Fruit fly (Drosophila melanogaster) whole organism, embryonic: ENCODE data around the gene orb.
A peak's percentile ranks its signal among the peaks of the same experiment; 100 is the strongest.

Experiments used
- Antp ChIP-seq: fragments of 200-800 bp; sonication (Bioruptor generic); optimal IDR thresholded peaks from 3 replicates; lab custom pipeline; 2016; ENCODE audit warnings: missing biosample characterization, missing genetic modification characterization
- Asciz ChIP-seq: fragments of 200-800 bp; sonication (Bioruptor generic); optimal IDR thresholded peaks from 2 replicates; lab custom pipeline; 2017; ENCODE audit warnings: missing biosample characterization, mild to moderate bottlenecking, missing genetic modification characterization, missing genetic modification reagents
- Atf3 ChIP-seq: fragments of 200-800 bp; sonication (Bioruptor generic); optimal IDR thresholded peaks from 3 replicates; lab custom pipeline; 2016; ENCODE audit warnings: missing biosample characterization, missing genetic modification characterization
- C15 ChIP-seq: fragments of 200-800 bp; sonication (Bioruptor generic); IDR thresholded peaks from 3 replicates; pipeline ENCODE4 v1.3.6; 2022; ENCODE audit warnings: missing biosample characterization, missing genetic modification characterization
- CG10147 ChIP-seq: fragments of 200-800 bp; sonication (Bioruptor generic); optimal IDR thresholded peaks from 2 replicates; lab custom pipeline; 2019; ENCODE audit warnings: missing biosample characterization, mild to moderate bottlenecking, missing genetic modification characterization, moderate library complexity
- CG10431 ChIP-seq: fragments of 200-800 bp; sonication (Bioruptor generic); optimal IDR thresholded peaks from 3 replicates; lab custom pipeline; 2018; ENCODE audit warnings: missing biosample characterization, mild to moderate bottlenecking, missing genetic modification characterization
- CG10565 ChIP-seq: fragments of 200-800 bp; sonication (Bioruptor generic); optimal IDR thresholded peaks from 3 replicates; lab custom pipeline; 2016; ENCODE audit warnings: missing biosample characterization, mild to moderate bottlenecking, missing genetic modification characterization
- CG13287 ChIP-seq: fragments of 200-800 bp; sonication (Bioruptor generic); IDR thresholded peaks from 2 replicates; pipeline ENCODE4 v1.3.6; 2022; ENCODE audit warnings: missing biosample characterization, missing genetic modification characterization; ENCODE audit not compliant: partially characterized antibody
- CG13624 ChIP-seq: fragments of 200-800 bp; sonication (Bioruptor generic); optimal IDR thresholded peaks from 2 replicates; lab custom pipeline; 2016; ENCODE audit warnings: missing biosample characterization, missing genetic modification characterization
- CG14441 ChIP-seq: fragments of 200-800 bp; sonication (Bioruptor generic); IDR thresholded peaks from 2 replicates; pipeline ENCODE4 v1.3.6; 2022; ENCODE audit warnings: missing biosample characterization, missing genetic modification characterization
- CG15269 ChIP-seq: fragments of 200-800 bp; sonication (Bioruptor generic); optimal IDR thresholded peaks from 2 replicates; lab custom pipeline; 2018; ENCODE audit warnings: missing biosample characterization, mild to moderate bottlenecking, missing genetic modification characterization, moderate library complexity
- CG1603 ChIP-seq: fragments of 200-800 bp; sonication (Bioruptor generic); optimal IDR thresholded peaks from 2 replicates; lab custom pipeline; 2019; ENCODE audit warnings: missing biosample characterization, mild to moderate bottlenecking, missing genetic modification characterization, moderate library complexity
- CG17186 ChIP-seq: fragments of 200-800 bp; sonication (Bioruptor generic); optimal IDR thresholded peaks from 3 replicates; lab custom pipeline; 2017; ENCODE audit warnings: missing biosample characterization, missing genetic modification reagents, missing genetic modification characterization
- CG18599 ChIP-seq: fragments of 200-800 bp; sonication (Bioruptor generic); optimal IDR thresholded peaks from 3 replicates; lab custom pipeline; 2017; ENCODE audit warnings: missing biosample characterization, missing genetic modification characterization, mild to moderate bottlenecking, moderate library complexity, missing genetic modification reagents
- CG18619 ChIP-seq: fragments of 200-800 bp; sonication (Bioruptor generic); optimal IDR thresholded peaks from 3 replicates; lab custom pipeline; 2017; ENCODE audit warnings: missing biosample characterization, mild to moderate bottlenecking, missing genetic modification characterization
- CG2678 ChIP-seq: fragments of 200-800 bp; sonication (Bioruptor generic); optimal IDR thresholded peaks from 3 replicates; lab custom pipeline; 2019; ENCODE audit warnings: missing biosample characterization, mild to moderate bottlenecking, missing genetic modification characterization, moderate library complexity
- CG4424 ChIP-seq: fragments of 200-800 bp; sonication (Bioruptor generic); optimal IDR thresholded peaks from 3 replicates; lab custom pipeline; 2016; ENCODE audit warnings: missing biosample characterization, missing genetic modification characterization
- CG4820 ChIP-seq: fragments of 200-800 bp; sonication (Bioruptor generic); optimal IDR thresholded peaks from 3 replicates; lab custom pipeline; 2016; ENCODE audit warnings: missing biosample characterization, missing genetic modification characterization
- CG8089 ChIP-seq: fragments of 200-800 bp; sonication (Bioruptor generic); optimal IDR thresholded peaks from 3 replicates; lab custom pipeline; 2016; ENCODE audit warnings: missing biosample characterization, missing genetic modification characterization
- CG9215 ChIP-seq: fragments of 200-800 bp; sonication (Bioruptor generic); IDR thresholded peaks from 2 replicates; pipeline ENCODE4 v1.3.6; 2022; ENCODE audit warnings: missing biosample characterization, missing genetic modification characterization
- CG9876 ChIP-seq: fragments of 200-800 bp; sonication (Bioruptor generic); optimal IDR thresholded peaks from 2 replicates; lab custom pipeline; 2016; ENCODE audit warnings: missing biosample characterization, missing genetic modification characterization
- Dp ChIP-seq: fragments of 200-800 bp; sonication (Bioruptor generic); optimal IDR thresholded peaks from 2 replicates; lab custom pipeline; 2018; ENCODE audit warnings: missing biosample characterization, mild to moderate bottlenecking, missing genetic modification characterization, moderate library complexity
- Drgx ChIP-seq: fragments of 200-800 bp; sonication (Bioruptor generic); IDR thresholded peaks from 2 replicates; pipeline ENCODE4 v1.3.6; 2022; ENCODE audit warnings: missing biosample characterization, missing genetic modification characterization
- Hr51 ChIP-seq, 2 experiments: fragments of 200-800 bp; sonication (Bioruptor generic); optimal IDR thresholded peaks; 2 replicates in 1 of 2; 3 replicates in 1 of 2; lab custom pipeline; 2016 to 2018; ENCODE audit warnings: missing biosample characterization in 2 of 2, missing genetic modification characterization in 2 of 2, mild to moderate bottlenecking in 1 of 2, moderate library complexity in 1 of 2
- NFAT ChIP-seq: fragments of 200-800 bp; sonication (Bioruptor generic); IDR thresholded peaks from 2 replicates; pipeline ENCODE4 v1.3.6; 2022; ENCODE audit warnings: missing biosample characterization, missing genetic modification characterization
- Ptx1 ChIP-seq: fragments of 200-800 bp; sonication (Bioruptor generic); IDR thresholded peaks from 2 replicates; pipeline ENCODE4 v1.3.6; 2022; ENCODE audit warnings: missing biosample characterization, missing genetic modification characterization
- Side ChIP-seq: fragments of 200-800 bp; sonication (Bioruptor generic); optimal IDR thresholded peaks from 2 replicates; lab custom pipeline; 2016; ENCODE audit warnings: missing biosample characterization, missing genetic modification characterization
- caup ChIP-seq: fragments of 200-800 bp; sonication (Bioruptor generic); optimal IDR thresholded peaks from 3 replicates; lab custom pipeline; 2017; ENCODE audit warnings: missing biosample characterization, mild to moderate bottlenecking, missing genetic modification characterization, moderate library complexity; ENCODE audit not compliant: severe bottlenecking
- chif ChIP-seq, 2 experiments: fragments of 200-800 bp; sonication (Bioruptor generic); optimal IDR thresholded peaks; 3 replicates each; lab custom pipeline; 2016; ENCODE audit warnings: missing biosample characterization in 2 of 2, missing genetic modification characterization in 2 of 2
- da ChIP-seq: fragments of 200-800 bp; sonication (Bioruptor generic); optimal IDR thresholded peaks from 2 replicates; lab custom pipeline; 2016; ENCODE audit warnings: missing biosample characterization, missing genetic modification characterization
- dati ChIP-seq: fragments of 200-800 bp; sonication (Bioruptor generic); IDR thresholded peaks from 2 replicates; pipeline ENCODE4 v1.3.6; 2022; ENCODE audit warnings: missing biosample characterization, missing genetic modification characterization
- dimm ChIP-seq: fragments of 200-800 bp; sonication (Bioruptor generic); IDR thresholded peaks from 2 replicates; pipeline ENCODE4 v1.3.6; 2022; ENCODE audit warnings: missing biosample characterization, missing genetic modification characterization
- dm ChIP-seq: fragments of 200-800 bp; sonication (Bioruptor generic); optimal IDR thresholded peaks from 3 replicates; lab custom pipeline; 2016; ENCODE audit warnings: missing biosample characterization, missing genetic modification characterization
- dmrt99B ChIP-seq: fragments of 200-800 bp; sonication (Bioruptor generic); optimal IDR thresholded peaks from 2 replicates; lab custom pipeline; 2018; ENCODE audit warnings: missing biosample characterization, mild to moderate bottlenecking, missing genetic modification characterization, moderate library complexity
- dpn ChIP-seq, 2 experiments: fragments of 200-800 bp; sonication (Bioruptor generic); optimal IDR thresholded peaks; 3 replicates each; lab custom pipeline; 2016; ENCODE audit warnings: missing biosample characterization in 2 of 2, missing genetic modification characterization in 2 of 2
- ems ChIP-seq: fragments of 200-800 bp; sonication (Bioruptor generic); optimal IDR thresholded peaks from 3 replicates; lab custom pipeline; 2016; ENCODE audit warnings: missing biosample characterization, missing genetic modification characterization
- fd96Cb ChIP-seq: fragments of 200-800 bp; sonication (Bioruptor generic); optimal IDR thresholded peaks from 2 replicates; lab custom pipeline; 2018; ENCODE audit warnings: missing biosample characterization, mild to moderate bottlenecking, missing genetic modification characterization, moderate library complexity
- fru ChIP-seq: fragments of >200 bp; optimal IDR thresholded peaks from 2 replicates; lab custom pipeline; 2017
- gro ChIP-seq: fragments of 200-800 bp; sonication (Bioruptor generic); optimal IDR thresholded peaks from 2 replicates; lab custom pipeline; 2016; ENCODE audit warnings: missing biosample characterization, missing genetic modification characterization
- hb ChIP-seq: fragments of 200-800 bp; sonication (Bioruptor generic); IDR thresholded peaks from 3 replicates; pipeline ENCODE4 v1.3.6; 2022; ENCODE audit warnings: missing biosample characterization, missing genetic modification characterization; ENCODE audit not compliant: partially characterized antibody
- lilli ChIP-seq: fragments of 200-800 bp; sonication (Bioruptor generic); optimal IDR thresholded peaks from 3 replicates; lab custom pipeline; 2016; ENCODE audit warnings: missing biosample characterization, missing genetic modification characterization
- lmd ChIP-seq: fragments of 200-800 bp; sonication (Bioruptor generic); IDR thresholded peaks from 2 replicates; pipeline ENCODE4 v1.3.6; 2022; ENCODE audit warnings: missing biosample characterization, missing genetic modification characterization
- lola ChIP-seq, 3 experiments: fragments of >200 bp in 2 of 3; fragments of 200-800 bp in 1 of 3; sonication (Bioruptor generic) in 1 of 3; optimal IDR thresholded peaks; 2 replicates each; lab custom pipeline; 2017 to 2019; ENCODE audit warnings: missing biosample characterization in 3 of 3, missing genetic modification characterization in 3 of 3, mild to moderate bottlenecking in 1 of 3, moderate library complexity in 1 of 3
- luna ChIP-seq: fragments of 200-800 bp; sonication (Bioruptor generic); optimal IDR thresholded peaks from 2 replicates; lab custom pipeline; 2016; ENCODE audit warnings: missing biosample characterization, missing genetic modification characterization
- mam ChIP-seq: fragments of 200-800 bp; sonication (Bioruptor generic); optimal IDR thresholded peaks from 3 replicates; lab custom pipeline; 2016; ENCODE audit warnings: missing biosample characterization, missing genetic modification characterization
- pfk ChIP-seq: fragments of 200-800 bp; sonication (Bioruptor generic); optimal IDR thresholded peaks from 2 replicates; lab custom pipeline; 2018; ENCODE audit warnings: missing biosample characterization, mild to moderate bottlenecking, missing genetic modification characterization, moderate library complexity
- schlank ChIP-seq: fragments of 200-800 bp; sonication (Bioruptor generic); optimal IDR thresholded peaks from 2 replicates; lab custom pipeline; 2018; ENCODE audit warnings: missing biosample characterization, mild to moderate bottlenecking, missing genetic modification characterization
- sisA ChIP-seq: fragments of 200-800 bp; sonication (Bioruptor generic); IDR thresholded peaks from 2 replicates; pipeline ENCODE4 v1.3.6; 2022; ENCODE audit warnings: missing biosample characterization, missing genetic modification characterization
- toy ChIP-seq: fragments of 200-800 bp; sonication (Bioruptor generic); IDR thresholded peaks from 2 replicates; pipeline ENCODE4 v1.3.6; 2022; ENCODE audit warnings: missing biosample characterization, missing genetic modification characterization
- ttk ChIP-seq: fragments of 200-800 bp; sonication (Bioruptor generic); IDR thresholded peaks from 2 replicates; pipeline ENCODE4 v2.1.2; 2022; ENCODE audit warnings: missing biosample characterization, missing genetic modification characterization
- vvl ChIP-seq: fragments of 200-800 bp; sonication (Bioruptor generic); IDR thresholded peaks from 2 replicates; pipeline ENCODE4 v1.3.6; 2022; ENCODE audit warnings: missing biosample characterization, missing genetic modification characterization

The orb gene

DNA sequence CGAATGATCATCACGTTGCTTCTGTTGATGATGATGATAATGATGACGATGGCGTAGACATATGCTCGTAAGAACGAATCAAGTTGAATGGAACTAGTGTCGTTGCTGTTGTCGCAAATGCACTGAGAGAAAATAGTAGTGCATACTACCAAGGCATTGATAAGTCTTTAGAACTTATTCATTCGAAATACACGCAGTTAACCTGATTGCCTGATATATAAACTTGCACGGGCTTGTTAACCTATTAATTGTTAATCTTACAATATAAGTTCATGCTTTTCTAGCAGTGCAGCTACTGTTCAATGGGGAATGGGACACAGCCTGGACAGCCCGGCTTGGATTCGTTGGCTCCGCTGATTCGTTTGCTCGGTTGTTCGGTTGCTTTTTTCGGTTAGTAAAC, 45.6 kb upstream of the orb start (continued):
- TF ChIP-seq CG15269 (tag; lab: Kevin White, UChicago) (peak; percentile 82), CG18619 (peak; percentile 69), da (peak; percentile 18), CG14441 (GFP tag; lab: Robert Waterston, UW) (peak; percentile 70), CG4424 (GFP tag; lab: Kevin White, UChicago) (peak; percentile 90), caup (peak; percentile 71), CG9876 (GFP tag; lab: Kevin White, UChicago) (peak; percentile 77), CG1603 (tag; lab: Kevin White, UChicago) (peak; percentile 96), dpn (GFP tag; optimal IDR thresholded peaks at IDR 0.05; lab: Kevin White, UChicago) (peak; percentile 85 to 88), CG2678 (tag; lab: Kevin White, UChicago) (peak; percentile 86), mam (peak; percentile 80), chif (GFP tag; optimal IDR thresholded peaks at IDR 0.05; lab: Kevin White, UChicago) (peak; percentile 88 to 93), CG10565 (peak; percentile 35), Asciz (GFP tag; lab: Kevin White, UChicago) (peak; percentile 65), CG8089 (peak; percentile 83), fd96Cb (tag; lab: Kevin White, UChicago) (peak; percentile 89), toy (GFP tag; lab: Robert Waterston, UW) (peak; percentile 66; the same call in 1 of the 2 replicates), gro (GFP tag; lab: Kevin White, UChicago) (peak; percentile 65), CG9215 (peak; percentile 58), vvl (peak; percentile 90), lola (GFP tag; optimal IDR thresholded peaks at IDR 0.05; lab: Kevin White, UChicago) (peak in 1 of 3 experiments; percentile 93), NFAT (peak; percentile 50), fru (lab: Kevin White, UChicago) (no peak), Drgx (peak; percentile 95), Atf3 (peak; percentile 72), Antp (GFP tag; lab: Kevin White, UChicago) (peak; percentile 85), CG4820 (GFP tag; lab: Kevin White, UChicago) (peak; percentile 89), dmrt99B (tag; lab: Kevin White, UChicago) (peak; percentile 82), sisA (peak; percentile 80), dimm (GFP tag; lab: Robert Waterston, UW) (peak; percentile 32; the same call in 1 of the 2 replicates), schlank (tag; lab: Kevin White, UChicago) (peak; percentile 68), lmd (GFP tag; lab: Robert Waterston, UW) (peak; percentile 86), Hr51 (GFP tag; optimal IDR thresholded peaks at IDR 0.05; lab: Kevin White, UChicago) (peak; percentile 65 to 70), CG13287 (no peak), luna (GFP tag; lab: Kevin White, UChicago) (peak; percentile 20), Side (GFP tag; lab: Kevin White, UChicago) (peak; percentile 89), ems (GFP tag; lab: Kevin White, UChicago) (peak; percentile 71), C15 (no peak), dati (GFP tag; lab: Robert Waterston, UW) (peak; percentile 61; the same call in 1 of the 2 replicates), hb (GFP tag; lab: Robert Waterston, UW) (no peak), CG13624 (GFP tag; lab: Kevin White, UChicago) (peak; percentile 82), pfk (GFP tag; lab: Kevin White, UChicago) (no peak), lilli (GFP tag; lab: Kevin White, UChicago) (peak; percentile 87), Dp (no peak), CG17186 (GFP tag; lab: Kevin White, UChicago) (peak; percentile 53), CG18599 (GFP tag; lab: Kevin White, UChicago) (peak; percentile 86), Ptx1 (GFP tag; lab: Robert Waterston, UW) (peak; percentile 73), ttk (GFP tag; lab: Robert Waterston, UW) (peak; percentile 77), CG10147 (GFP tag; lab: Kevin White, UChicago) (peak; percentile 71), dm (peak; percentile 79), CG10431 (peak; percentile 62)
